Fruit fly (Drosophila melanogaster) whole organism, embryonic: ENCODE measurements around the gene Ir67b.

Experiments used
- CG10267 ChIP-seq: fragments of 200-800 bp; sonication (Bioruptor generic); optimal IDR thresholded peaks from 2 replicates; lab custom pipeline; 2018; ENCODE audit warnings: missing biosample characterization, mild to moderate bottlenecking, missing genetic modification characterization, moderate library complexity
- CG13624 ChIP-seq: fragments of 200-800 bp; sonication (Bioruptor generic); optimal IDR thresholded peaks from 2 replicates; lab custom pipeline; 2016; ENCODE audit warnings: missing biosample characterization, missing genetic modification characterization
- CG17385 ChIP-seq: fragments of 200-800 bp; sonication (Bioruptor generic); optimal IDR thresholded peaks from 3 replicates; lab custom pipeline; 2018; ENCODE audit warnings: missing biosample characterization, mild to moderate bottlenecking, missing genetic modification characterization
- CG6813 ChIP-seq: fragments of 200-800 bp; sonication (Bioruptor generic); optimal IDR thresholded peaks from 2 replicates; lab custom pipeline; 2017; ENCODE audit warnings: missing biosample characterization, missing genetic modification characterization, mild to moderate bottlenecking, moderate library complexity, missing genetic modification reagents
- CG7556 ChIP-seq: fragments of 200-800 bp; sonication (Bioruptor generic); optimal IDR thresholded peaks from 2 replicates; lab custom pipeline; 2017; ENCODE audit warnings: missing biosample characterization, mild to moderate bottlenecking, missing genetic modification characterization
- CTCF ChIP-seq: fragments of 200-800 bp; sonication (Bioruptor generic); optimal IDR thresholded peaks from 2 replicates; lab custom pipeline; 2017; ENCODE audit warnings: missing biosample characterization, mild to moderate bottlenecking, missing genetic modification characterization, moderate library complexity
- Side ChIP-seq: fragments of 200-800 bp; sonication (Bioruptor generic); optimal IDR thresholded peaks from 2 replicates; lab custom pipeline; 2016; ENCODE audit warnings: missing biosample characterization, missing genetic modification characterization
- abd-A ChIP-seq: fragments of 200-800 bp; sonication (Bioruptor generic); optimal IDR thresholded peaks from 3 replicates; lab custom pipeline; 2019; ENCODE audit warnings: missing biosample characterization, mild to moderate bottlenecking, missing genetic modification characterization, moderate library complexity
- bigmax ChIP-seq: fragments of 200-800 bp; sonication (Bioruptor generic); optimal IDR thresholded peaks from 2 replicates; lab custom pipeline; 2018; ENCODE audit warnings: missing biosample characterization, mild to moderate bottlenecking, missing genetic modification characterization
- pan ChIP-seq, 4 experiments: fragments of >200 bp in 3 of 4; fragments of 200-800 bp in 1 of 4; sonication (Bioruptor generic) in 1 of 4; optimal IDR thresholded peaks in 3 of 4; IDR thresholded peaks in 1 of 4; 2 replicates each; pipeline versions ENCODE4 v1.3.6 to Lab custom; 2017 to 2022; ENCODE audit warnings: missing biosample characterization in 2 of 4, missing genetic modification characterization in 2 of 4, mixed read lengths in 1 of 4
- zen ChIP-seq: fragments of 200-800 bp; sonication (Bioruptor generic); optimal IDR thresholded peaks from 3 replicates; lab custom pipeline; 2018; ENCODE audit warnings: missing biosample characterization, mild to moderate bottlenecking, missing genetic modification characterization, moderate library complexity

DNA sequence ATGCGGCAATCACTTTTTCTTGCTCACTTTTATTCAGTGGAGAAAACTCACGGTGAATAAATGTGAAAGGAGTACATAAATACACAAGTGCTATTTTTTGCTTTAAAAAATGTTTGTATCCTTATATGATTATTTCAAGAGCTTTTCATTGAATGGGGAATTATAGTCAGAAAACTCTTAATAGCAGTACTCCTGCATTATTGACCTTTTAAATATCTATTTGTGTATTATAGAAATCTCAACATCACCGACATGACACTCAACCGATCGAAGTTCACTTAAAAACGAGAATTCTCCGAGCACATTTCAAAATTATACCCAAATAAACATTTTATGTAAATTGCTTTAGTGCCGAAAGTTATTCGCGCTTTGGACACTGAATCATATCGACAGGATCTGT is 33.1 kb upstream of the Ir67b start, which contains the start of gene S-Lap3:
- TF ChIP-seq CG6813 (GFP tag; lab: Kevin White, UChicago) (no peak), CG10267 (no peak), pan (optimal IDR thresholded peaks at IDR 0.05; lab: Kevin White, UChicago) (no peak), pan (GFP tag; optimal IDR thresholded peaks at IDR 0.05 in 1 of 2, IDR thresholded peaks at IDR 0.05 in 1 of 2) (no peak), CG17385 (no peak), abd-A (tag; lab: Kevin White, UChicago) (no peak), bigmax (GFP tag; lab: Kevin White, UChicago) (no peak), zen (no peak), Side (GFP tag; lab: Kevin White, UChicago) (no peak), CTCF (GFP tag; lab: Kevin White, UChicago) (no peak), CG7556 (GFP tag; lab: Kevin White, UChicago) (no peak), CG13624 (GFP tag; lab: Kevin White, UChicago) (no peak)
